Fruit fly (Drosophila melanogaster): ENCODE results near the gene CG12531.

Gene CG12531

DNA sequence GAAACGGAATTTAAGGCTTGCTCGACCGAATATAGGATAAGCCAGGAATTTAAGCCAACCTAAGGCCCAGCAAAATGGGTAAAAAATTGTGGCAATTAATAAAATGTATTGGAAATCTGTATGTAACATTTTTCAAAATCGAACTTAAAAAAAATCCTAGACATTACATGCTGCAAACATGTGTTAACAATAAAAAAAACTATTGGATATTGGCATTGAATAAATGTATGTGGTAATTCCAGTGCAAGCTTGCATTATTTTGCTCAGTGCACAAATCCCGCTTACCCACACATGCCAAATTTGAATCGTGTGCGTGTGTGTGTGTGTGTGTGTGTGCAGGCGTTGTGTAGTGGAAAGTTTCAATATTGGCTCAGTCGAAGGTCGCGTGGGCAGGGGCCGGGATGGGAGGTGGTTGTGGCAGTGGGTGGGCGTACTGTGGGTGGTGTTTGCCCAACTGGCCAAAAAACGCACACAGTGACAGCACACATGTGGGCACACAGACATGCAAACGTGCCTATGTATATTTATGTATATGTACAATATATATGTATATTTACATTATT lies 44.8 kb downstream of the CG12531 start (continued):
- TF ChIP-seq CG33557 (GFP tag; optimal IDR thresholded peaks at IDR 0.05), result no peak
- TF ChIP-seq lilli (GFP tag; optimal IDR thresholded peaks at IDR 0.05), result peak; percentile 32
- TF ChIP-seq salm (tag; optimal IDR thresholded peaks at IDR 0.05), result no peak
- TF ChIP-seq CG18011 (GFP tag; optimal IDR thresholded peaks at IDR 0.05), result no peak
- TF ChIP-seq CG17829 (tag; optimal IDR thresholded peaks at IDR 0.05), result peak; percentile 7
- TF ChIP-seq CG15696 (tag; optimal IDR thresholded peaks at IDR 0.05), result peak; percentile 9
- TF ChIP-seq CG18619 (GFP tag; optimal IDR thresholded peaks at IDR 0.05), result no peak
- peak; percentile 20 for TF ChIP-seq grau (tag; optimal IDR thresholded peaks at IDR 0.05)
- TF ChIP-seq Dad (GFP tag; optimal IDR thresholded peaks at IDR 0.05), result no peak
- peak; percentile 7 for TF ChIP-seq mam (GFP tag; optimal IDR thresholded peaks at IDR 0.05)
- TF ChIP-seq Blimp-1 (GFP tag; optimal IDR thresholded peaks at IDR 0.05), result peak; percentile 8
- TF ChIP-seq jigr1 (GFP tag; IDR thresholded peaks at IDR 0.05), result no peak
- TF ChIP-seq CG10979 (tag; optimal IDR thresholded peaks at IDR 0.05), result peak; percentile 20
- TF ChIP-seq CG9797 (GFP tag; optimal IDR thresholded peaks at IDR 0.05), result no peak
- TF ChIP-seq dmrt99B (tag; optimal IDR thresholded peaks at IDR 0.05), result peak; percentile 32
- TF ChIP-seq HmgZ (tag; optimal IDR thresholded peaks at IDR 0.05), result no peak
- no peak for TF ChIP-seq prd (optimal IDR thresholded peaks at IDR 0.05)
- peak; percentile 39; the same call in 2 of the 3 replicates for TF ChIP-seq prd (GFP tag; IDR thresholded peaks at IDR 0.05)
- no peak for TF ChIP-seq CG2875 (GFP tag; optimal IDR thresholded peaks at IDR 0.05)
- TF ChIP-seq CG16779 (GFP tag; IDR thresholded peaks at IDR 0.05), result no peak
- no peak for TF ChIP-seq zfh2 (GFP tag; optimal IDR thresholded peaks at IDR 0.05)
- TF ChIP-seq Opbp (GFP tag; IDR thresholded peaks at IDR 0.05; ENCODE audit: partially characterized antibody), result no peak
- TF ChIP-seq gcm (GFP tag; optimal IDR thresholded peaks at IDR 0.05), result no peak
- TF ChIP-seq CG17328 (GFP tag; IDR thresholded peaks at IDR 0.05), result peak; percentile 18; the same call in 1 of the 2 replicates
- no peak for TF ChIP-seq bab2 (GFP tag; optimal IDR thresholded peaks at IDR 0.05)
- peak; percentile 2 for TF ChIP-seq CG10267 (tag; optimal IDR thresholded peaks at IDR 0.05)
- 0 out of 2 replicates have a peak, but pooled peaks have one; percentile 27 for TF ChIP-seq CG31441 (GFP tag; IDR thresholded peaks at IDR 0.05)
- no peak for TF ChIP-seq Adf1 (GFP tag; IDR thresholded peaks at IDR 0.05)
- no peak for TF ChIP-seq Doc2 (GFP tag; IDR thresholded peaks at IDR 0.05)
- TF ChIP-seq CG2889 (GFP tag; IDR thresholded peaks at IDR 0.05), result no peak
- no peak for TF ChIP-seq trh (GFP tag; optimal IDR thresholded peaks at IDR 0.05)
- TF ChIP-seq Sox102F (GFP tag; optimal IDR thresholded peaks at IDR 0.05), result peak; percentile 6
- TF ChIP-seq CG32532 (GFP tag; IDR thresholded peaks at IDR 0.05), result 0 out of 2 replicates have a peak, but pooled peaks have one; percentile 18
- TF ChIP-seq vnd (GFP tag; IDR thresholded peaks at IDR 0.05; ENCODE audit: partially characterized antibody), result no peak
- peak; percentile 14 for TF ChIP-seq Fer1 (GFP tag; optimal IDR thresholded peaks at IDR 0.05)
- no peak for TF ChIP-seq CG6683 (GFP tag; optimal IDR thresholded peaks at IDR 0.05)
- peak; percentile 22 for TF ChIP-seq CG15514 (GFP tag; optimal IDR thresholded peaks at IDR 0.05)
- TF ChIP-seq sens (GFP tag), result peak; percentile 86

DNA sequence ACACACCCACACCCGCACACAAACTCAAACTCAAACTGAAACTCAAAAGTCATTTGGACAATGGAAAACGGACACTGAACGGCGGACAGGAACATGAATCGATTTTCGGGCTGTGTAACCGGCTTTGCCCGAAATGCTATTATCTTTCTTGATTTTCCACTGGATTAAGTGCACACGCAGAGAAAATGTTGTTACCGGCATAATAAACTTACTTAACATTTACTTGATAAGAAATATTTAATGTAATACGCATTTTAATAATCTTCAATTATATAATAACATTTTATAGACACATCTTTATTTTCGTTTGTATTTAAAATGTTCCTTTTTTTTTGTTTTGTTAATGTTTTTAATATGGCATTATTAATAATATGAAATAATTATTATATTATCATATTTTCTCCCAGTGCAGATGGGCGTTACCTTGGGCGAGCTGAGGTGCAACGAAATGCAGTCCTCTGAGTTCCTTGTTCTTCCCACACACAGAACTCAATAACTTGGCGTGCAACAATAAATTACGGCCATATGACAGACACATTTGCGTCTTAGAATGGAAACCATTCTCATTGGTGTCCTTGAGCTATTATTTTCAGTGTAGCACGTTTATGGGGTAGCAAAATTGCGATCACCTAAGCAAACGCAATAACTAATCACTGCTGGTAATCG lies 46.2 kb downstream of the CG12531 start, which contains the start of gene CG12702:
Gene CG12702 (minus strand): TSS at position 51 of the 666 bp plus-strand sequence.
- TF ChIP-seq tap (tag; optimal IDR thresholded peaks at IDR 0.05) (no peak), Deaf1 (tag; optimal IDR thresholded peaks at IDR 0.05) (no peak), oc (tag; optimal IDR thresholded peaks at IDR 0.05) (peak; percentile 46), prd (optimal IDR thresholded peaks at IDR 0.05) (no peak), prd (GFP tag; IDR thresholded peaks at IDR 0.05) (peak; percentile 44; the same call in 2 of the 3 replicates), Doc3 (GFP tag; IDR thresholded peaks at IDR 0.05; ENCODE audit: partially characterized antibody) (no peak), twi (tag; optimal IDR thresholded peaks at IDR 0.05) (peak; percentile 75), row (GFP tag; IDR thresholded peaks at IDR 0.05) (0 out of 3 replicates have a peak, but pooled peaks have one; percentile 8), inv (GFP tag; IDR thresholded peaks at IDR 0.05; ENCODE audit: partially characterized antibody) (no peak), B-H1 (GFP tag; IDR thresholded peaks at IDR 0.05) (no peak), aop (GFP tag; IDR thresholded peaks at IDR 0.05) (no peak), CG16813 (GFP tag; IDR thresholded peaks at IDR 0.05; ENCODE audit: partially characterized antibody) (no peak), CG15479 (GFP tag; optimal IDR thresholded peaks at IDR 0.05) (peak; percentile 52), CG9727 (GFP tag; optimal IDR thresholded peaks at IDR 0.05) (peak; percentile 35)
